Fruit fly (Drosophila melanogaster): ENCODE data around the gene ND-24.

Gene ND-24

dm6 chrX:17657050-17657696 lies 25.3 kb downstream of the ND-24 start, which contains the start of gene beta-Spec:
Gene beta-Spec, plus strand, starts transcription at chrX:17657372.
- TF ChIP-seq psq (GFP tag; optimal IDR thresholded peaks at IDR 0.05) (peak; percentile 43), HLH106 (tag; optimal IDR thresholded peaks at IDR 0.05) (peak; percentile 18), Hnf4 (GFP tag; optimal IDR thresholded peaks at IDR 0.05) (no peak), Myc (optimal IDR thresholded peaks at IDR 0.05) (peak; percentile 78), Abd-B (GFP tag; optimal IDR thresholded peaks at IDR 0.05) (no peak)

DNA sequence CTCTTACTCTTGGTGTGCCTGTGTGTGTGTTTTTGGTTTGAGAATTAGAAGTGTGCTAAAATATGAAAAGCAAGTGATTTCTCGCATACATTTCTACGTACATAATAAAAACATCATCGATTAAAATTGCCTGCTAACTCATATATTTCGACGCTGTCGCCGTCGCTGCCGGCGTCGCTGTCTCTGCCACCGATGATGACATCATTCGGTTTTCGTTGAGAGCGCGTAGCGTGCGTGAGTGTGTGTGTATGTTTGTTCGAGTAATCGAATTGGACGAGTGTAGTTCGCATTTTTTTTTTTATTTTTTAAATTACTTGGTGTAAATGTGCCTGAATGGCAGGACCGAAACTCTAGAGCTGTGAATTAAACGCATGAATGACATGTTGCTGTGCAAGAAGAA lies 25.8 kb downstream of the ND-24 start:
- no peak for TF ChIP-seq sage (GFP tag; optimal IDR thresholded peaks at IDR 0.05)
- TF ChIP-seq psq (GFP tag; optimal IDR thresholded peaks at IDR 0.05): peak; percentile 1

- TF ChIP-seq GATAd (GFP tag; optimal IDR thresholded peaks at IDR 0.05) (no peak), woc (GFP tag; optimal IDR thresholded peaks at IDR 0.05) (no peak), pan (optimal IDR thresholded peaks at IDR 0.05) (no peak), N (GFP tag; optimal IDR thresholded peaks at IDR 0.05) (no peak), Hr83 (GFP tag; optimal IDR thresholded peaks at IDR 0.05; ENCODE audit: poor library complexity, severe bottlenecking) (no peak), CG32264 (GFP tag; optimal IDR thresholded peaks at IDR 0.05) (no peak), dsf (GFP tag; optimal IDR thresholded peaks at IDR 0.05; ENCODE audit: borderline replicate concordance) (no peak), dmrt93B (GFP tag; optimal IDR thresholded peaks at IDR 0.05) (no peak), lola (GFP tag; optimal IDR thresholded peaks at IDR 0.05) (no peak), HLH106 (tag; optimal IDR thresholded peaks at IDR 0.05) (no peak), OdsH (GFP tag; optimal IDR thresholded peaks at IDR 0.05) (no peak), Hnf4 (GFP tag; optimal IDR thresholded peaks at IDR 0.05) (no peak), sv (GFP tag; optimal IDR thresholded peaks at IDR 0.05) (no peak), CrebA (GFP tag; optimal IDR thresholded peaks at IDR 0.05; ENCODE audit: borderline replicate concordance) (no peak), CG9705 (GFP tag; optimal IDR thresholded peaks at IDR 0.05) (no peak), jim (GFP tag; optimal IDR thresholded peaks at IDR 0.05) (no peak), rgr (GFP tag; optimal IDR thresholded peaks at IDR 0.05) (no peak), Hr78 (GFP tag; optimal IDR thresholded peaks at IDR 0.05) (no peak), Abd-B (GFP tag; optimal IDR thresholded peaks at IDR 0.05) (no peak), ey (GFP tag; optimal IDR thresholded peaks at IDR 0.05) (no peak)
Observed at dm6 chrX:17658207-17659118, 26.6 kb downstream of the ND-24 start.

DNA sequence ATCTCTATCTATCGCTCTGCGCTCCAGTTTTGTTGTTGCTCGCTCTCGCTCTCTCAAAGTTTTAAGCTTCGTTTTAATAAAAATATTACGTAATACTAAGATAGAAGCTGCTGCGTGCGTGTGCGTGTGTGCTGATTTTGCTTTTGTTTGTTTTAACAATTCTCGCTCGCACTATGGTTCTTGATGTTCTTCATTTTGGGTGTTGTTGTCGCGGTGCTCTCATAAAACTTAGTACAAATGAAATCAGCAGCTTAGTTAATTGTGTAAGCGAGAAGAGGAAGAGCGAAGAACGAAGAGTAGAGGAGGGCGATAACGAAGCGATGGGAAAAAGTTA lies 27.2 kb downstream of the ND-24 start:
- TF ChIP-seq usp (GFP tag; optimal IDR thresholded peaks at IDR 0.05): no peak
- no peak for TF ChIP-seq h (GFP tag; optimal IDR thresholded peaks at IDR 0.05)
- no peak for TF ChIP-seq Dfd (GFP tag; optimal IDR thresholded peaks at IDR 0.05)
- TF ChIP-seq rgr (GFP tag; optimal IDR thresholded peaks at IDR 0.05): no peak
- no peak for TF ChIP-seq sage (GFP tag; optimal IDR thresholded peaks at IDR 0.05)
- TF ChIP-seq Dif (GFP tag; optimal IDR thresholded peaks at IDR 0.05; ENCODE audit: partially characterized antibody): no peak
- no peak for TF ChIP-seq fru (GFP tag; optimal IDR thresholded peaks at IDR 0.05)
- TF ChIP-seq Jra (GFP tag; optimal IDR thresholded peaks at IDR 0.05): no peak
- no peak for TF ChIP-seq Abd-B (GFP tag; optimal IDR thresholded peaks at IDR 0.05)
- no peak for TF ChIP-seq foxo (GFP tag; optimal IDR thresholded peaks at IDR 0.05)
- no peak for TF ChIP-seq Hnf4 (GFP tag; optimal IDR thresholded peaks at IDR 0.05)
- no peak for TF ChIP-seq jim (GFP tag; optimal IDR thresholded peaks at IDR 0.05)
- no peak for TF ChIP-seq HLH106 (tag; optimal IDR thresholded peaks at IDR 0.05)
- TF ChIP-seq dl (GFP tag; optimal IDR thresholded peaks at IDR 0.05; ENCODE audit: insufficient read depth in 1 of 2, partially characterized antibody in 2 of 2): no peak
- no peak for TF ChIP-seq GATAd (GFP tag; optimal IDR thresholded peaks at IDR 0.05)
- TF ChIP-seq dsf (GFP tag; optimal IDR thresholded peaks at IDR 0.05; ENCODE audit: borderline replicate concordance): no peak
- no peak for TF ChIP-seq Rel (GFP tag; optimal IDR thresholded peaks at IDR 0.05)
- no peak for TF ChIP-seq Rel (tag; optimal IDR thresholded peaks at IDR 0.05)
- no peak for TF ChIP-seq tai (GFP tag; optimal IDR thresholded peaks at IDR 0.05)
- no peak for TF ChIP-seq OdsH (GFP tag; optimal IDR thresholded peaks at IDR 0.05)

All from whole organism, wandering third instar larva.